Worm (Caenorhabditis elegans): ENCODE results near the gene M199.134.
"Not testable (repeated sequence)": the region's sequence is repeated elsewhere in the genome, so short reads cannot be mapped to it uniquely, and the experiment has no call there.

M199.134 gene

DNA sequence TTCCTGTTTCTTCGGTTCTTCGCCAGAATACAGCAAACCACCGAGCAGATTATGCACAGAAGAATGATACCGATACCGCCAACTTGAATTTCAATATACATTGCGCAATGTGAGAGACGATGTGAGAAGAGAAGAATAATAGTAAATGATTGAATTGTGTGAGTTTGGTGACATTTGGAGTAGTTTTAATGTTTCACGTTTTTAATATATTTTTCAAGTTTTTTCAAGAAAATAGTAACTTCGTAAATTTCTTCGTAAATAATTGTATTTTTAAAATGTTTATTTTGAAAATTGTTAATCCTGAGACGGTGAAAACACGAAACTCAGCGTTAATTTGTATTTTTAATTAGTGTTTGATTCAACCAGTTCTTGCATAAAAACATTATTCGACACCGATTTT is at the start of gene M199.134:
Gene M199.134 (minus strand): TSS at position 101 of the 400 bp plus-strand sequence.
- TF ChIP-seq unc-62 (GFP tag; optimal IDR thresholded peaks at IDR 0.05), result no peak

DNA sequence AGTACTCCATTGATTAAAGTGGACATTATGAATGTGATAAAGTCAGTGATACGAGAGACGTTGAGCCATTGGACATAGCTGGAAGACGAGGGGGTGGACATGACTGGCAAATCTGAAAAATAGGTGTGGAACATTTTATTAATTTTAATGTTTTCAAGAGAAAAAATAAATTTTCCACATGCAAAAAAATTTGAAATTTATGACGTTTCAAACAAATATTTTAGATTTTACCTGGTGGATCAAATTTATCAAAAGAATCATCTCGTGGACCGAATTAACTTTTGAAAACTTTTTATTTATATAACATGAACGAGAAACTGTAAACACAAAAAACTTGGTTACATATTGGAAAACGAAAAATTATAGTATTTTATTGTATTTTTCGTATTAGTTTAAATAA is 34.1 kb upstream of the M199.134 start, which contains the start of gene str-78:
Gene str-78 (minus strand): TSS at position 101 of the 400 bp plus-strand sequence.
- no peak for TF ChIP-seq unc-62 (GFP tag; optimal IDR thresholded peaks at IDR 0.05)

DNA sequence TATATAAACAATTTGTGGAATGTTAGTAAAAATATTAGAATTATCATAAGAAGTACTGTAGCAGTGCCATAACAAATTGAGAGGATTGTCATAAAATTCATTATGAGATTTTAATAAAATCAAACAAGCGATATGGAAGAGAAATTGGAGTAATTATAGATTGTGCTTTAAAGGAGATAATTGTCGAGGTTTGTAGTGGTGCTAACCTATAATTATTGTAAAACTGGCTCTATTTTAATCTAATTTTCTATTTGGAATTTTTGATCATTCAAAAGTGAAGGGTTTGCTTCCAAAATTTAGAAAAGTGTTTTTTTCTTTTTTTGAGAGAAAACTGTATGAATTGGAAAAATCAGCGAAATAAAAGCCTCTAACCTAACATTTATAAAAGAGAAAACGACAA is 27.8 kb upstream of the M199.134 start, which contains the start of gene srg-51:
Gene srg-51 (minus strand): TSS at position 101 of the 400 bp plus-strand sequence.
- no peak for TF ChIP-seq unc-62 (GFP tag; optimal IDR thresholded peaks at IDR 0.05)

DNA sequence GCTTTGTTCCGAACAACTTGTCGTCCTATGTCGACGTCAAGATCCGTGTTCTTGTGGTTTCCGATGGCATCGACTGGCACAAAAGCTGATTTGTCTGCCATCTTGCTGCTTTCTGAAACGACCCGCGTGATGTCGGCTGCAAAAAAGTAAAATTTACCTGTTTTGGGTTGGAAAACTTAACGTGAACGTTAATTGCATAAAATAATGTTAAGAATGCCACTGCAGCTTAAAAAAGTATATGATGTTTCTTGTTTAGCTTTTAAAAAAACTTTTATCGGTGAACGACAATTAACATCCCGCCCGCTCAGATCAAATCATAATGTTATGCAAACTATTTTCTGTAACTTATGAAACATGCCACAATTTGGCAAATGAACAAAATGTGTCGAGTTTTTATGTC is 20.9 kb upstream of the M199.134 start, which contains the start of gene M199.8:
Gene M199.8 (minus strand): TSS at position 101 of the 400 bp plus-strand sequence.
- not testable (repeated sequence) for TF ChIP-seq unc-62 (GFP tag; optimal IDR thresholded peaks at IDR 0.05)

DNA sequence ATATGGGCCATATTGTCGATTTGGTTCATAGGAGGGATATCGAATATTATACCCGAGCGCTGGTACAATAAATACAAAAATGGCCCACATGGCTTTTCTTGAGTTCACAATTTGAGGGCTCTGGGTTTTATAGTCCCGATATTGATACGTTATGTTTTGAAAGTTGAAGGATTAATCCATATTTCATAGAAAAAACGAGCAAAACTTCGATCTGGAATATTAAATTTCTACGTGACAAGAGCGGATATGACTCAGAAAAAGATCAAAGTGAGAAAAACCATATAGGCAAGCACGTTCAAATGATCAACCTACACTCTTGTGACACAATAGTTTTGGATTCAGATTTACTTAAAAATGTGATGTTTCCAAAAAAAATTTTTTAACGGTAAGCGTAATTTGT is 18.7 kb upstream of the M199.134 start, which contains the start of gene col-135:
Gene col-135 (minus strand): TSS at position 101 of the 400 bp plus-strand sequence.
- TF ChIP-seq unc-62 (GFP tag; optimal IDR thresholded peaks at IDR 0.05), result no peak

DNA sequence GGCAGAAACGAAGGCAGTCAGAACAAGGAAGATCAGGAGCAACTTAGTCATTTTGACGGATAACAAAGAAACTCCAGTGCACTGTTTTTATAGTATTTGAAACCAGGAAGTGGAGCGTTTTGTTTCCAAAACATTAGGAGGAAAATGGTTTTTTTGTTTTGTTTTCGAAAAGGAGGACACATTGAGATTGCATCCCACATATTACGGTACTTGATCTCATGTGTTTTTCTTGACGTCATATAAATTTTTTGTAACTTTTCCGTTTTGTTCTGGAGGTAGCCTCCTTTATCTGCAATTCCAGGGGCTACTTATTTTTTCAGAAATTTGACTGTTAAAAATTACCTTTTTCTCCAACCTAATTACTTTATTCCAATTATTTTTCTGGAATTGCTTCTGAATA is 14.7 kb upstream of the M199.134 start, which contains the start of gene M199.9:
Gene M199.9 (minus strand): TSS at position 101 of the 400 bp plus-strand sequence.
- no peak for TF ChIP-seq unc-62 (GFP tag; optimal IDR thresholded peaks at IDR 0.05)

DNA sequence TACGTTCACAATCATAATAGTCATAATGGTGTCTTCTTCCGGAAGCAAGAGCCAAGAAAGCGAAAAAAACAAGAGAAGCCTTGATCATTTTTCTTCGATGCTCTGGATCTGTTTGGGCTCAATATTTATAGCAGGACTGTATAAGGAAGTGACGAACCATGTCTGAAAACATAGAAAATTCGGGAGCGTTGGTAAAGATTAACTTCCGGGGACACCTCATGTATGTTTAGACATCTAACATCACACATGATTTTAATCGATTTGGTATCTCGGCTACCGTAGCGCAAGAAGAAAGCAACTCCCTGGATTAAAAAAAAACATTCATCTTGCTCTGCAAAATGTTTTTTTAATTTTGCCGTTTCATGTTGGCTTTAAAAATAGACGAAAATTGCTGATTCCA is 13.0 kb upstream of the M199.134 start, which contains the start of gene clec-190:
Gene clec-190 (minus strand): TSS at position 101 of the 400 bp plus-strand sequence.
- no peak for TF ChIP-seq unc-62 (GFP tag; optimal IDR thresholded peaks at IDR 0.05)

DNA sequence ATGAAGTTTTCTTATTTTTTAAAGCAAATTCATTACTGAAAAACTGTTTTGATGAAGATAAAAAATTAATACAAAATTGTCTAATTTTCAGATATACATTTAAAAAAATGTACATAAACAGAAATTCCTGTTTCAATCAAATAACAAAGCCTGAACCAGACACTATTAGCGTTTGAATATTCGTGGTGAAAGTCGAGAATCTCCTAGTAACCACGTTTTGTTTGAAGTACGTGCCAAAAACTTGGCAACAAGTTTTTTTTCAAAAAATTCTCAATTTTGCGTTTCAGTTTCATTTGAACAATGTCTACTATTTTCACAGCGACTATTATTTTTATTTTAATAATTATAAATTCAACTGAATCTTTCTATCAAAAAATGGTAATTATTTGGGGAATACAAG is 9.9 kb upstream of the M199.134 start, which contains the start of gene M199.7:
Gene M199.7 (plus strand): TSS at position 301 of the 400 bp plus-strand sequence.
- no peak for TF ChIP-seq unc-62 (GFP tag; optimal IDR thresholded peaks at IDR 0.05)

DNA sequence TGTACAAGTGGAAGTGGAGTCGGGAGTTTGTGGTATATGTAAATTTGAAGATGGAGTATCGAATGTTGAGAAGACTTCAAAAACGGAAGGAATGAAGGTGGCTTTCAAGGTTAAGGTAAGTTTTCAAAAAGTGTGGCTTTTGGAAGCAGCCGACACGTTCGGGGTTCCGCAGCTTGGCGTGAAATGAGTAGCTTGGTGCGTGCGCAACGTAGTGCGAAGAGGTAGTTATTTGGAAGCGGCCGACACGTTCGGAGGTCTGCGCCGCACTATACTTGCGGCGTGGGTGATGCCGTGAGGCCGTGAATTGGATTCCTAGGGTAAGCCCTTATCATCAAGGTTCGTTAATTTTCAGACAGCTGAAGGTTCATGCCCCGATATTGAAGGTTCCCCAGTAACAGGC is 7.7 kb upstream of the M199.134 start, which contains the start of gene clec-189:
Gene clec-189 (plus strand): TSS at position 92 of the 400 bp plus-strand sequence.
- no peak for TF ChIP-seq unc-62 (GFP tag; optimal IDR thresholded peaks at IDR 0.05)

DNA sequence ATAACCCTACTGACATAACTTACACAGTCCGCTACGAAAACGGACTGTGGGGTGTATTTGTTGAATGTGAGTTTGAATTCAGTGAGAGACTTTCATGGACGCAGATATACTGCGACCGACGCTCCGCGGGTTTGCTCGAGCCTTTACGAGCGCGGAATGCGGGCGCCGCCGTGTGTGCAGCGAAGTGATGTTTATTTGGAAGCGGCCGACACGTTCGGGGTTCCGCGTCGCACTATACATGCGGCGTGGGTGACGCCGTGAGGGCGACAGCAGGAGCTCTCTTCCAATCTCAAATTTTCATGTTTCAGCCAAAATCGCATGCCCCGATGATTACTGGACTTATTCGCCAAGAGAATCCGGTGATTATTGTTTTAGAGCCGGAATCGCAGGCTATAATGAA is 6.3 kb upstream of the M199.134 start:
- no peak for TF ChIP-seq unc-62 (GFP tag; optimal IDR thresholded peaks at IDR 0.05)

DNA sequence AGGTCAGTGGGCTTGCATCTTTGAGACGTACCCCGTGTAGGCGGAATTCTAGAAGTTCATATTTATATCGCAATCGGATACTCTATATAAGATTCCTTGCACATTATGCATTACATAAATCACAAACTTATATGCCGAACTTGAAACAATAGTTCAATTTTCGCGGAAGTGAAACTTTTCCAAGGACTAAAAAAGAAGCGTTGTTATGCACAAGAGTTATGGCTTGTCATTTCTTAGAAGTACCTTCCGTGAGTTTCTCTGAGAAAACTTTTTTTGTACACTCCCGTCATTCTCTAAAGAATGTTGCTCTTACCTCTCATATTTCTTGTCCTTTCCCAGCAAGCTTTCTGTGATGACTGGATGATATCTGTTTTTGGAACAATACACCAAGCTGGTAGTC is 5.4 kb upstream of the M199.134 start, which contains the start of gene M199.136:
Gene M199.136 (plus strand): TSS at position 301 of the 400 bp plus-strand sequence.
- TF ChIP-seq unc-62 (GFP tag; optimal IDR thresholded peaks at IDR 0.05), result no peak

DNA sequence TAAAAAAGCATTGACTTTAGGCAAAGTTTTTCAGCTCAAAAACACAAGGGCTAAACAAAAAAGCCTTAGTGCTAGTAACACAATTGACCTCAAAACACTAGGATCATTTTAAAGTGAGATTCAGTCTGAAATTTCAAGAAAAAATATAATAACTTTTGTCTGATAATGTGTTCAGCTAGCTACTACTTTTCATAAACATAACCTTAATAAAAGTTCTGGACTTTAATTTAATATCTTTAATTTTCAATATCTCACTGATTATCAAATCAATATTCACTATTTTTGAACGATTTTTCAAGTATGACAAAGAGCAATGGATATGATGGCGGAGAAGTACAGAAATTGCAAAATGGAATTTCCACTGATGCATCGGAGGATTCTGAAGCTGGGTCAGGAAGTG is 1.3 kb upstream of the M199.134 start, which contains the start of gene M199.135:
Gene M199.135 (plus strand): TSS at position 301 of the 400 bp plus-strand sequence.
- no peak for TF ChIP-seq unc-62 (GFP tag; optimal IDR thresholded peaks at IDR 0.05)

DNA sequence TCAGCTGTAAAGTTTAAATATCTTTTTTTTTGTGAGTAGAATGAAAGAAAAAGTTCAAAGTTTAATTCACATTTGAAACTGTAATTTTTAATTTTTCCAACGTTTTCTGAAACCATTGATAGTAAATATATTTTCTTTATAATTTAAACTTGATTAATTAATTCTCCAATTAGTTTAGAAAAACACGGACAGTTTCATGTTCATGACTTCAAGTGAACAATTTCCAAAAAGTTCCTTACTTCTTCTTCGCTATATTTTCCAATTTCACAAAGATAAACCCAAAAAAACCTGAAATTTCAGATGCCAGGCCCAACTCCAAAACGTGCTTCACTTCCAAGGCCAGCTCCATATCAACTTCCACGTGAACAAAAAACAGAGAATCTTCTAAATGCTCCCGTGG is 4.5 kb downstream of the M199.134 start, which contains the start of gene M199.2:
Gene M199.2 (plus strand): TSS at position 301 of the 400 bp plus-strand sequence.
- no peak for TF ChIP-seq unc-62 (GFP tag; optimal IDR thresholded peaks at IDR 0.05)

DNA sequence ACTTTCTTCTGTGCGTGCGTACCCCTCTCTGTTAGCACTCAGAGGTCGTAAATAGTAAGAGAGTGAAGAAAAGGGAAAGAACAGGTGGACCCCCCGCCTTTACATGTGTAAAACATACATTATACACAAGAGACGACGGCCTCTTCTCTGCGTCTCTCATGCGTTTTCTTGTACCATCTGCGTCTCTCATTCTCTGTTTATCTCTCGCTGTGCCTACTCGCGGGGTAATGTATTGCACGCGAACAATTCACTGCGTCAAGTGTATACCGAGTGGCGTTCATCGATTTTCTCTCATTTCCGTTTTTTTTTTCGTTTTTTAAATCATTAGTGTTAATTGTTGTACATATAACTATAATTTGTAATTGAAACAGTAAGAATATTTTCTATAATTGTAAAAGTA is 5.8 kb downstream of the M199.134 start:
- TF ChIP-seq unc-62 (GFP tag; optimal IDR thresholded peaks at IDR 0.05), result no peak

DNA sequence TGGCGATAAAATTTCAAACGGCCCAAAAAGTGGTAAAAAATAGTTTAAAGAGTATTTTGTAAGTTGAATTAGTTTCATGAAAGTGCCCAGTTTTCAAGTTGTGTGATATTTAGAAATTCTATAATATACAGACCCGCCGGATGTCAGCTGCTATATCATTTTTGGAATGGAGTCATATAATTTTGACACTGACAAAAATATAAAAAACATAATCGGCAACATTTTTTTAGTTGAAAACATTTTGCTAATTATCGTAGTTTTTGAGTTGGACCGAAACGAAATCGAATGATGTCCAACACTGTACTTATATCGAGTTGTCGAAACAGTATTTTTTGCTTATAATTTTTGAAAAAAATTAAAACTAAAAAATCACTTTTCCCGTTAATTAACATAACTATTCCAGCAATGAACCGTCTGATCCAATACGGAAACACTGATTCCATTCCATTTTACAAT is 9.8 kb downstream of the M199.134 start, which contains the start of gene srt-44:
Gene srt-44 (plus strand): TSS at position 406 of the 456 bp plus-strand sequence.
- TF ChIP-seq unc-62 (GFP tag; optimal IDR thresholded peaks at IDR 0.05), result no peak

DNA sequence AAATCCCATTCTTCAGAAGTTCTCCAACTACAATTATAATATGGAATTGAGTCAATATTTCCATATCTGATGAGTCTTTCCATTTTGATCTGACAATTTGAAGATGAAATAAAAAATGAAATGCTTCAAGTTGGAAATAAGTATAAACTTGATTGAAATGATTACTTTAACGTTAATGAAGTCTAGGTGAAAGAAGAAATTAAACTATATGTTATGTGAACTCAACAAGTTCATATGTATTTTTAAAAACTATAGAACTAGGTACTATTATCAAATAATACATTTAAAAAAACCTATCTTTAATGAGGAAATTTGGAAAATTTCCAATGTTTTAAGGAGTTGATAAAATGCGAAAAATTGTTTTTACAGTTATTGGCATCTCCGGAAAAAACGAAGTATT is 14.7 kb downstream of the M199.134 start, which contains the start of gene srt-49:
Gene srt-49 (minus strand): TSS at position 101 of the 400 bp plus-strand sequence.
- no peak for TF ChIP-seq unc-62 (GFP tag; optimal IDR thresholded peaks at IDR 0.05)

DNA sequence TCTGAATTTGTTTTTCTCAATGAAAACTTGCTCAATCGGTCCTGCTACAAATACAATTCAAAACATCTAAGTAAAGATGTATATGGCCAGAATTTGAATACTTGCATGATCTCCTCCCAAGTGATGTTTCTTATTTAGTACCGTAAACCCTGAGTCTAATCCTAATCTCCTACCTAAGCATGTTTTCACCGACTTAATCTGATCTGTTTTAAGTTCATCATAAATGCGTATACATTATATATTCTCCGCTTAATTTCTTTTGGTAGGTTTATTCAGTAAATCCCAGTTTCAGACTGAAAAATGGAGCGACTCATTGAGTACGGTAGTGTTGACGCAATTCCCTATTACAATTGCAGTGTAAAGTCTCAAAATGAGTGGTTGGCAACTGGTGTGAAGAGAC is 38.6 kb downstream of the M199.134 start, which contains the start of gene srt-50:
Gene srt-50 (plus strand): TSS at position 301 of the 400 bp plus-strand sequence.
- TF ChIP-seq unc-62 (GFP tag; optimal IDR thresholded peaks at IDR 0.05), result no peak
